Fruit fly (Drosophila melanogaster) whole organism, embryonic: Measurements from ENCODE around the gene CG5509.
A peak's percentile ranks its signal among the peaks of the same experiment; 100 is the strongest.

Source experiments
- Adf1 ChIP-seq: fragments of 200-800 bp; sonication (Bioruptor generic); IDR thresholded peaks from 2 replicates; pipeline ENCODE4 v1.3.6; 2022; ENCODE audit warnings: missing biosample characterization, missing genetic modification characterization
- Awh ChIP-seq: fragments of 200-800 bp; sonication (Bioruptor generic); IDR thresholded peaks from 2 replicates; pipeline ENCODE4, ENCODE4 v1.3.6; 2022; ENCODE audit warnings: missing biosample characterization, missing genetic modification characterization
- Blimp-1 ChIP-seq: fragments of 200-800 bp; sonication (Bioruptor generic); optimal IDR thresholded peaks from 3 replicates; lab custom pipeline; 2018; ENCODE audit warnings: missing biosample characterization, missing genetic modification characterization, mild to moderate bottlenecking, moderate library complexity, missing genetic modification reagents
- C15 ChIP-seq: fragments of 200-800 bp; sonication (Bioruptor generic); IDR thresholded peaks from 3 replicates; pipeline ENCODE4 v1.3.6; 2022; ENCODE audit warnings: missing biosample characterization, missing genetic modification characterization
- CG10267 ChIP-seq: fragments of 200-800 bp; sonication (Bioruptor generic); optimal IDR thresholded peaks from 2 replicates; lab custom pipeline; 2018; ENCODE audit warnings: missing biosample characterization, mild to moderate bottlenecking, missing genetic modification characterization, moderate library complexity
- CG11398 ChIP-seq: fragments of 200-800 bp; sonication (Bioruptor generic); optimal IDR thresholded peaks from 2 replicates; lab custom pipeline; 2016; ENCODE audit warnings: missing biosample characterization, missing genetic modification characterization
- CG12219 ChIP-seq: fragments of 200-800 bp; sonication (Bioruptor generic); optimal IDR thresholded peaks from 3 replicates; lab custom pipeline; 2018; ENCODE audit warnings: missing biosample characterization, mild to moderate bottlenecking, missing genetic modification characterization
- CG12391 ChIP-seq: fragments of 200-800 bp; sonication (Bioruptor generic); optimal IDR thresholded peaks from 3 replicates; lab custom pipeline; 2018; ENCODE audit warnings: missing biosample characterization, mild to moderate bottlenecking, missing genetic modification characterization, moderate library complexity
- CG12744 ChIP-seq: fragments of 200-800 bp; sonication (Bioruptor generic); optimal IDR thresholded peaks from 2 replicates; lab custom pipeline; 2016; ENCODE audit warnings: missing biosample characterization, missing genetic modification characterization
- CG14050 ChIP-seq: fragments of 200-800 bp; sonication (Bioruptor generic); IDR thresholded peaks from 3 replicates; pipeline ENCODE4 v1.3.6; 2022; ENCODE audit warnings: missing biosample characterization, missing genetic modification characterization
- CG16863 ChIP-seq: fragments of 200-800 bp; sonication (Bioruptor generic); optimal IDR thresholded peaks from 3 replicates; lab custom pipeline; 2016; ENCODE audit warnings: missing biosample characterization, missing genetic modification characterization
- CG17359 ChIP-seq: fragments of 200-800 bp; sonication (Bioruptor generic); optimal IDR thresholded peaks from 3 replicates; lab custom pipeline; 2018; ENCODE audit warnings: missing biosample characterization, mild to moderate bottlenecking, missing genetic modification characterization, moderate library complexity
- CG2120 ChIP-seq: fragments of 200-800 bp; sonication (Bioruptor generic); optimal IDR thresholded peaks from 3 replicates; lab custom pipeline; 2016; ENCODE audit warnings: missing biosample characterization, missing genetic modification characterization
- CG43689 ChIP-seq: fragments of 200-800 bp; sonication (Bioruptor generic); IDR thresholded peaks from 2 replicates; pipeline ENCODE4 v1.3.6; 2022; ENCODE audit warnings: missing biosample characterization, missing genetic modification characterization
- CG6272 ChIP-seq: fragments of 200-800 bp; sonication (Bioruptor generic); IDR thresholded peaks from 2 replicates; pipeline ENCODE4 v1.3.6; 2022; ENCODE audit warnings: missing biosample characterization, missing genetic modification characterization
- CG6654 ChIP-seq: fragments of 200-800 bp; sonication (Bioruptor generic); optimal IDR thresholded peaks from 2 replicates; lab custom pipeline; 2017; ENCODE audit warnings: missing biosample characterization, mild to moderate bottlenecking, missing genetic modification characterization
- CG7745 ChIP-seq: fragments of 200-800 bp; sonication (Bioruptor generic); optimal IDR thresholded peaks from 2 replicates; lab custom pipeline; 2018; ENCODE audit warnings: missing biosample characterization, mild to moderate bottlenecking, missing genetic modification characterization, moderate library complexity
- CG7786 ChIP-seq: fragments of 200-800 bp; sonication (Bioruptor generic); optimal IDR thresholded peaks from 2 replicates; lab custom pipeline; 2016; ENCODE audit warnings: missing biosample characterization, missing genetic modification characterization
- CG9817 ChIP-seq: fragments of 200-800 bp; sonication (Bioruptor generic); optimal IDR thresholded peaks from 2 replicates; lab custom pipeline; 2018; ENCODE audit warnings: missing biosample characterization, mild to moderate bottlenecking, missing genetic modification characterization, moderate library complexity
- CkIIα-i1 ChIP-seq: fragments of 200-800 bp; sonication (Bioruptor generic); IDR thresholded peaks from 2 replicates; pipeline ENCODE4 v1.3.6; 2022; ENCODE audit warnings: missing biosample characterization, missing genetic modification characterization
- D ChIP-seq, 2 experiments: fragments of 200-800 bp in 1 of 2; fragments of >200 bp in 1 of 2; sonication (Bioruptor generic) in 1 of 2; optimal IDR thresholded peaks; 2 replicates in 1 of 2; 3 replicates in 1 of 2; lab custom pipeline; 2017; ENCODE audit warnings: mild to moderate bottlenecking in 1 of 2, missing biosample characterization in 1 of 2, missing genetic modification characterization in 1 of 2, missing genetic modification reagents in 1 of 2
- Dp ChIP-seq: fragments of 200-800 bp; sonication (Bioruptor generic); optimal IDR thresholded peaks from 2 replicates; lab custom pipeline; 2018; ENCODE audit warnings: missing biosample characterization, mild to moderate bottlenecking, missing genetic modification characterization, moderate library complexity
- Fer2 ChIP-seq: fragments of 200-800 bp; sonication (Bioruptor generic); optimal IDR thresholded peaks from 2 replicates; lab custom pipeline; 2018; ENCODE audit warnings: missing biosample characterization, mild to moderate bottlenecking, missing genetic modification characterization, moderate library complexity
- HmgZ ChIP-seq: fragments of 200-800 bp; sonication (Bioruptor generic); optimal IDR thresholded peaks from 2 replicates; lab custom pipeline; 2018; ENCODE audit warnings: missing biosample characterization, mild to moderate bottlenecking, missing genetic modification characterization
- Jarid2 ChIP-seq: fragments of 200-800 bp; sonication (Bioruptor generic); optimal IDR thresholded peaks from 3 replicates; lab custom pipeline; 2017; ENCODE audit warnings: mild to moderate bottlenecking, missing biosample characterization, missing genetic modification reagents, missing genetic modification characterization
- MTF-1 ChIP-seq: fragments of 200-800 bp; sonication (Bioruptor generic); optimal IDR thresholded peaks from 2 replicates; lab custom pipeline; 2018; ENCODE audit warnings: missing biosample characterization, mild to moderate bottlenecking, missing genetic modification characterization, borderline replicate concordance
- Mad ChIP-seq: fragments of 200-800 bp; sonication (Bioruptor generic); optimal IDR thresholded peaks from 2 replicates; lab custom pipeline; 2016; ENCODE audit warnings: missing biosample characterization, missing genetic modification characterization
- Myb ChIP-seq: fragments of 200-800 bp; sonication (Bioruptor generic); optimal IDR thresholded peaks from 2 replicates; lab custom pipeline; 2016; ENCODE audit warnings: missing biosample characterization, missing genetic modification characterization
- Optix ChIP-seq: fragments of 200-800 bp; sonication (Bioruptor generic); IDR thresholded peaks from 3 replicates; pipeline ENCODE4 v1.3.6; 2022; ENCODE audit warnings: missing biosample characterization, missing genetic modification characterization
- Poxn ChIP-seq: fragments of 200-800 bp; sonication (Bioruptor generic); IDR thresholded peaks from 2 replicates; pipeline ENCODE4 v1.3.6; 2022; ENCODE audit warnings: missing biosample characterization, missing genetic modification characterization
- Ravus ChIP-seq: fragments of 200-800 bp; sonication (Bioruptor generic); IDR thresholded peaks from 2 replicates; pipeline ENCODE4 v1.3.6; 2022; ENCODE audit warnings: missing biosample characterization, missing genetic modification characterization
- Sox100B ChIP-seq: fragments of 200-800 bp; sonication (Bioruptor generic); optimal IDR thresholded peaks from 3 replicates; lab custom pipeline; 2018; ENCODE audit warnings: missing biosample characterization, mild to moderate bottlenecking, missing genetic modification characterization
- Spps ChIP-seq: fragments of 200-800 bp; sonication (Bioruptor generic); optimal IDR thresholded peaks from 2 replicates; lab custom pipeline; 2018; ENCODE audit warnings: missing biosample characterization, mild to moderate bottlenecking, missing genetic modification characterization
- Xbp1 ChIP-seq: fragments of 200-800 bp; sonication (Bioruptor generic); optimal IDR thresholded peaks from 3 replicates; lab custom pipeline; 2016; ENCODE audit warnings: missing biosample characterization, mild to moderate bottlenecking, missing genetic modification characterization
- amos ChIP-seq: fragments of 200-800 bp; sonication (Bioruptor generic); IDR thresholded peaks from 2 replicates; pipeline ENCODE4 v1.3.6; 2022; ENCODE audit warnings: missing biosample characterization, missing genetic modification characterization; ENCODE audit not compliant: partially characterized antibody
- bowl ChIP-seq: fragments of 200-800 bp; sonication (Bioruptor generic); IDR thresholded peaks from 2 replicates; pipeline ENCODE4 v1.3.6; 2022; ENCODE audit warnings: missing biosample characterization, missing genetic modification characterization
- cas ChIP-seq: fragments of 200-800 bp; sonication (Bioruptor generic); IDR thresholded peaks from 2 replicates; pipeline ENCODE4 v1.3.6; 2022; ENCODE audit warnings: missing biosample characterization, missing genetic modification characterization
- croc ChIP-seq: fragments of 200-800 bp; sonication (Bioruptor generic); conservative IDR thresholded peaks from 3 replicates; pipeline ENCODE4 v1.3.6; 2022; ENCODE audit warnings: missing biosample characterization, missing genetic modification characterization
- crol ChIP-seq: fragments of 200-800 bp; sonication (Bioruptor generic); IDR thresholded peaks from 2 replicates; pipeline ENCODE4 v1.3.6; 2022; ENCODE audit warnings: missing biosample characterization, missing genetic modification characterization
- disco-r ChIP-seq: fragments of 200-800 bp; sonication (Bioruptor generic); optimal IDR thresholded peaks from 2 replicates; lab custom pipeline; 2016; ENCODE audit warnings: missing biosample characterization, missing genetic modification characterization
- dysf ChIP-seq: fragments of 200-800 bp; sonication (Bioruptor generic); IDR thresholded peaks from 3 replicates; pipeline ENCODE4 v1.3.6; 2022; ENCODE audit warnings: missing biosample characterization, missing genetic modification characterization
- grau ChIP-seq: fragments of 200-800 bp; optimal IDR thresholded peaks from 3 replicates; lab custom pipeline; 2019; ENCODE audit warnings: missing biosample characterization, mild to moderate bottlenecking, missing genetic modification characterization, moderate library complexity
- gsb-n ChIP-seq: fragments of 200-800 bp; sonication (Bioruptor generic); optimal IDR thresholded peaks from 3 replicates; lab custom pipeline; 2018; ENCODE audit warnings: missing biosample characterization, mild to moderate bottlenecking, missing genetic modification characterization
- klu ChIP-seq: fragments of 200-800 bp; sonication (Bioruptor generic); IDR thresholded peaks from 2 replicates; pipeline ENCODE4 v1.3.6; 2022; ENCODE audit warnings: missing biosample characterization, missing genetic modification characterization
- knrl ChIP-seq: fragments of 200-800 bp; sonication (Bioruptor generic); IDR thresholded peaks from 3 replicates; pipeline ENCODE4 v1.3.6; 2022; ENCODE audit warnings: missing biosample characterization, missing genetic modification characterization; ENCODE audit not compliant: partially characterized antibody
- luna ChIP-seq: fragments of 200-800 bp; sonication (Bioruptor generic); optimal IDR thresholded peaks from 2 replicates; lab custom pipeline; 2016; ENCODE audit warnings: missing biosample characterization, missing genetic modification characterization
- onecut ChIP-seq: fragments of 200-800 bp; sonication (Bioruptor generic); IDR thresholded peaks from 2 replicates; pipeline ENCODE4 v1.3.6; 2022; ENCODE audit warnings: missing biosample characterization, missing genetic modification characterization
- pzg ChIP-seq: fragments of 200-800 bp; sonication (Bioruptor generic); optimal IDR thresholded peaks from 3 replicates; lab custom pipeline; 2018; ENCODE audit warnings: missing biosample characterization, mild to moderate bottlenecking, missing genetic modification characterization, moderate library complexity
- sens ChIP-seq: fragments of 200-800 bp; sonication (Bioruptor generic); peaks from one replicate; lab custom pipeline; 2016; ENCODE audit warnings: missing biosample characterization, missing genetic modification characterization
- tio ChIP-seq: fragments of 200-800 bp; sonication (Bioruptor generic); optimal IDR thresholded peaks from 2 replicates; lab custom pipeline; 2017; ENCODE audit warnings: missing biosample characterization, missing genetic modification characterization, inconsistent platforms

CG5509 gene

dm6 chr3R:12448889-12449314 is 3.4 kb upstream of the CG5509 start, which contains the start of gene CG18549 (continued):
- TF ChIP-seq grau (tag; lab: Kevin White, UChicago) (peak; percentile 99), knrl (GFP tag; lab: Robert Waterston, UW) (peak; percentile 75), Fer2 (tag; lab: Kevin White, UChicago) (peak; percentile 99), sens (GFP tag; lab: Kevin White, UChicago) (peak; percentile 100), Dp (GFP tag; lab: Kevin White, UChicago) (peak; percentile 96), CG9817 (tag; lab: Kevin White, UChicago) (peak; percentile 100), HmgZ (tag; lab: Kevin White, UChicago) (peak; percentile 100), CG12391 (tag; lab: Kevin White, UChicago) (peak; percentile 100), Jarid2 (GFP tag; lab: Kevin White, UChicago) (peak; percentile 98), Mad (peak; percentile 99), Awh (GFP tag; lab: Robert Waterston, UW) (peak; percentile 100), CG11398 (GFP tag; lab: Kevin White, UChicago) (peak; percentile 99), C15 (GFP tag; lab: Robert Waterston, UW) (peak; percentile 99), MTF-1 (peak; percentile 99), pzg (GFP tag; lab: Kevin White, UChicago) (peak; percentile 52), CG2120 (GFP tag; lab: Kevin White, UChicago) (peak; percentile 100), CG7745 (peak; percentile 98), CG7786 (GFP tag; lab: Kevin White, UChicago) (peak; percentile 98), Adf1 (GFP tag; lab: Robert Waterston, UW) (peak; percentile 93), Poxn (GFP tag; lab: Robert Waterston, UW) (peak; percentile 98), CG12219 (GFP tag; lab: Kevin White, UChicago) (peak; percentile 100), amos (GFP tag; lab: Robert Waterston, UW) (peak; percentile 85), Sox100B (peak; percentile 100), Spps (tag; lab: Kevin White, UChicago) (peak; percentile 100), CkIIα-i1 (GFP tag; lab: Robert Waterston, UW) (peak; percentile 98), luna (GFP tag; lab: Kevin White, UChicago) (peak; percentile 98), CG10267 (tag; lab: Kevin White, UChicago) (peak; percentile 100), crol (GFP tag; lab: Robert Waterston, UW) (peak; percentile 89), dysf (GFP tag; lab: Robert Waterston, UW) (peak; percentile 100), tio (GFP tag; lab: Kevin White, UChicago) (peak; percentile 99), croc (peak; percentile 100), Xbp1 (GFP tag; lab: Kevin White, UChicago) (peak; percentile 100), Blimp-1 (peak; percentile 99), CG43689 (GFP tag; lab: Robert Waterston, UW) (peak; percentile 99), Ravus (GFP tag; lab: Robert Waterston, UW) (peak; percentile 99), gsb-n (tag; lab: Kevin White, UChicago) (peak; percentile 100), CG16863 (peak; percentile 99), CG6654 (GFP tag; lab: Kevin White, UChicago) (peak; percentile 94), D (optimal IDR thresholded peaks at IDR 0.05; lab: Kevin White, UChicago) (no peak), D (GFP tag; optimal IDR thresholded peaks at IDR 0.05; lab: Kevin White, UChicago) (peak; percentile 100), CG6272 (GFP tag; lab: Robert Waterston, UW) (peak; percentile 99), disco-r (GFP tag; lab: Kevin White, UChicago) (peak; percentile 99), onecut (GFP tag; lab: Robert Waterston, UW) (peak; percentile 100), Optix (GFP tag; lab: Robert Waterston, UW) (peak; percentile 99), CG14050 (GFP tag; lab: Robert Waterston, UW) (peak; percentile 100), CG17359 (tag; lab: Kevin White, UChicago) (peak; percentile 100), Myb (GFP tag; lab: Kevin White, UChicago) (peak; percentile 92), cas (peak; percentile 99), klu (GFP tag; lab: Robert Waterston, UW) (peak; percentile 99), CG12744 (GFP tag; lab: Kevin White, UChicago) (peak; percentile 99), bowl (GFP tag; lab: Robert Waterston, UW) (peak; percentile 100)
